Worm (Caenorhabditis elegans): ENCODE data around the gene vps-16.

DNA sequence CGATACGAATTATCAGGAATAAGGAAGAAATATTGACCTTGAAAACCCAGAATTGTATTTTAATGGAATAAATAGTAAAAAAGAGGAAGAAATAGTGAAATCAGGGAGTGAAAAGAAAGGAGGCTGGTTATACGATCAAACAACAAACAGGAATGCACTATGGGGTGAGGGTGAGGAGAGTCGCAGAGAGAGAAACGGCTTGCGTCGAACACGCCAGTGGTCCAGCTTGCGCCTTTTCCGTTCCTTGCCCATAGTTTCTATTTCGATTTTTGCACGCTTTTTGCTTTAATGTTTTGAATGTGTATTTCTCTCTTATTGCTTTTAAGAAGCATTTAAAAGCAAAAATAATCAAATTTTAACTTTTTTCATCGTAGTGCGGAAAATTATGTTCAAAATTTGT lies 20.6 kb downstream of the vps-16 start:
- 0 out of 2 replicates have a peak, but pooled peaks have one; percentile 42 for TF ChIP-seq flt-1 (GFP tag; IDR thresholded peaks at IDR 0.05)
- no peak for TF ChIP-seq hmbx-1 (tag; optimal IDR thresholded peaks at IDR 0.05)
- no peak for TF ChIP-seq scrt-1 (GFP tag; IDR thresholded peaks at IDR 0.05)
- TF ChIP-seq sea-1 (GFP tag; conservative IDR thresholded peaks at IDR 0.05) = peak; percentile 64; the same call in 1 of the 2 replicates
- peak; percentile 28 for TF ChIP-seq hnd-1 (tag; optimal IDR thresholded peaks at IDR 0.05)
- TF ChIP-seq hmg-4 (GFP tag; optimal IDR thresholded peaks at IDR 0.05) = peak; percentile 62
- peak; percentile 37 for TF ChIP-seq ceh-36 (tag; optimal IDR thresholded peaks at IDR 0.05)
- no peak for TF ChIP-seq ama-1 (optimal IDR thresholded peaks at IDR 0.05)

Data from whole organism, early embryonic.